Worm (Caenorhabditis elegans) whole organism, L4 larva: ENCODE measurements around the gene C56G2.5.

ENCODE experiments used
- F49E8.2 ChIP-seq: sonication (generic microtip); optimal IDR thresholded peaks from 2 replicates; lab custom pipeline; 2016; ENCODE audit warnings: missing compliant biosample characterization, mild to moderate bottlenecking, missing genetic modification characterization, borderline replicate concordance
- R02D3.7 ChIP-seq: fragments of 150-350 bp; sonication (generic microtip); optimal IDR thresholded peaks from 3 replicates; lab custom pipeline; 2014; ENCODE audit warnings: missing biosample characterization, missing genetic modification characterization
- ZK546.5 ChIP-seq, 2 experiments: sonication (generic microtip); optimal IDR thresholded peaks; 2 replicates each; lab custom pipeline; 2017; ENCODE audit warnings: missing biosample characterization in 2 of 2, missing genetic modification characterization in 2 of 2
- aha-1 ChIP-seq: fragments of 150-350 bp; peaks from one replicate; lab custom pipeline; 2014; ENCODE audit warnings: missing biosample characterization, missing genetic modification characterization
- ama-1 ChIP-seq: fragments of 150-350 bp; optimal IDR thresholded peaks from 2 replicates; lab custom pipeline; 2014; ENCODE audit warnings: inconsistent platforms, mixed read lengths
- ceh-20 ChIP-seq: fragments of 200-800 bp; sonication (Bioruptor generic); IDR thresholded peaks from 2 replicates; pipeline ENCODE4 v1.3.6; 2022; ENCODE audit warnings: missing genetic modification reagents, missing genetic modification characterization, missing compliant biosample characterization
- ceh-28 ChIP-seq: fragments of 150-350 bp; optimal IDR thresholded peaks from 2 replicates; lab custom pipeline; 2014; ENCODE audit warnings: missing biosample characterization, missing genetic modification reagents, missing genetic modification characterization
- ceh-62 ChIP-seq: sonication (generic microtip); optimal IDR thresholded peaks from 2 replicates; lab custom pipeline; 2017; ENCODE audit warnings: missing biosample characterization, missing genetic modification characterization
- cey-2 ChIP-seq: sonication (generic microtip); optimal IDR thresholded peaks from 3 replicates; lab custom pipeline; 2017; ENCODE audit warnings: missing genetic modification characterization, mild to moderate bottlenecking, missing compliant biosample characterization, antibody characterized with exemption, borderline replicate concordance; ENCODE audit not compliant: insufficient read depth
- ctbp-1 ChIP-seq: fragments of 200-800 bp; sonication (Bioruptor generic); IDR thresholded peaks from 2 replicates; pipeline ENCODE4 v1.3.6; 2022; ENCODE audit warnings: missing genetic modification reagents, missing genetic modification characterization, missing compliant biosample characterization
- dmd-6 ChIP-seq: fragments of 200-800 bp; sonication (Bioruptor generic); IDR thresholded peaks from 2 replicates; pipeline ENCODE4 v1.3.6; 2022; ENCODE audit warnings: missing genetic modification reagents, missing genetic modification characterization, missing compliant biosample characterization
- dmd-9 ChIP-seq: fragments of 200-800 bp; sonication (Bioruptor generic); IDR thresholded peaks from 2 replicates; pipeline ENCODE4 v1.3.6; 2022; ENCODE audit warnings: missing genetic modification reagents, missing genetic modification characterization, missing compliant biosample characterization
- dpl-1 ChIP-seq: fragments of 150-350 bp; optimal IDR thresholded peaks from 2 replicates; lab custom pipeline; 2014; ENCODE audit warnings: missing biosample characterization, missing genetic modification reagents, missing genetic modification characterization
- fos-1 ChIP-seq: fragments of 150-350 bp; optimal IDR thresholded peaks from 2 replicates; lab custom pipeline; 2014; ENCODE audit warnings: missing biosample characterization, missing genetic modification characterization
- hlh-11 ChIP-seq: fragments of 200-800 bp; sonication (Bioruptor generic); optimal IDR thresholded peaks from 2 replicates; lab custom pipeline; 2018; ENCODE audit warnings: mild to moderate bottlenecking, missing genetic modification characterization, missing compliant biosample characterization
- hlh-30 ChIP-seq: sonication (generic microtip); optimal IDR thresholded peaks from 2 replicates; lab custom pipeline; 2017; ENCODE audit warnings: antibody characterized with exemption, mild to moderate bottlenecking, missing genetic modification characterization, missing compliant biosample characterization; ENCODE audit not compliant: insufficient read depth
- hmg-1.1 ChIP-seq: fragments of 200-800 bp; sonication (Bioruptor generic); IDR thresholded peaks from 2 replicates; pipeline ENCODE4 v1.3.6; 2022; ENCODE audit warnings: missing genetic modification reagents, missing genetic modification characterization, missing compliant biosample characterization
- jun-1 ChIP-seq: fragments of 150-350 bp; optimal IDR thresholded peaks from 2 replicates; lab custom pipeline; 2014; ENCODE audit warnings: missing biosample characterization, missing genetic modification reagents, missing genetic modification characterization
- lin-1 ChIP-seq: fragments of 200-800 bp; sonication (Bioruptor generic); IDR thresholded peaks from 2 replicates; pipeline ENCODE4 v1.3.6; 2022; ENCODE audit warnings: missing genetic modification reagents, missing genetic modification characterization, missing compliant biosample characterization
- lin-13 ChIP-seq: fragments of 150-350 bp; optimal IDR thresholded peaks from 2 replicates; lab custom pipeline; 2014; ENCODE audit warnings: missing biosample characterization, missing genetic modification reagents, missing genetic modification characterization
- lsy-2 ChIP-seq, 2 experiments: fragments of 150-350 bp in 1 of 2; sonication (generic microtip) in 1 of 2; optimal IDR thresholded peaks; 2 replicates each; lab custom pipeline; 2014 to 2017; ENCODE audit warnings: missing biosample characterization in 2 of 2, missing genetic modification characterization in 2 of 2
- mdl-1 ChIP-seq, 2 experiments: fragments of 150-350 bp in 1 of 2; sonication (generic microtip) in 1 of 2; optimal IDR thresholded peaks; 2 replicates each; lab custom pipeline; 2014 to 2017; ENCODE audit warnings: missing biosample characterization in 2 of 2, missing genetic modification characterization in 2 of 2
- mdt-29 ChIP-seq: fragments of 200-800 bp; sonication (Bioruptor generic); IDR thresholded peaks from 2 replicates; pipeline ENCODE4 v1.3.6; 2022; ENCODE audit warnings: missing genetic modification reagents, missing genetic modification characterization, missing compliant biosample characterization
- mes-2 ChIP-seq: sonication (generic microtip); optimal IDR thresholded peaks from 2 replicates; lab custom pipeline; 2016; ENCODE audit warnings: missing genotype, mild to moderate bottlenecking, missing genetic modification characterization, missing compliant biosample characterization; ENCODE audit not compliant: poor library complexity, severe bottlenecking
- mxl-3 ChIP-seq: fragments of 200-800 bp; sonication (Bioruptor generic); optimal IDR thresholded peaks from 2 replicates; lab custom pipeline; 2018; ENCODE audit warnings: mild to moderate bottlenecking, missing genetic modification characterization, missing compliant biosample characterization
- nhr-11 ChIP-seq: fragments of 150-350 bp; optimal IDR thresholded peaks from 2 replicates; lab custom pipeline; 2014; ENCODE audit warnings: missing biosample characterization, missing genetic modification characterization
- nhr-28 ChIP-seq: fragments of 150-350 bp; optimal IDR thresholded peaks from 2 replicates; lab custom pipeline; 2014; ENCODE audit warnings: missing biosample characterization, missing genetic modification characterization
- nhr-41 ChIP-seq: fragments of 200-800 bp; sonication (Bioruptor generic); IDR thresholded peaks from 2 replicates; pipeline ENCODE4 v1.3.6; 2022; ENCODE audit warnings: missing genetic modification reagents, missing genetic modification characterization, missing compliant biosample characterization
- nhr-76 ChIP-seq: fragments of 150-350 bp; optimal IDR thresholded peaks from 2 replicates; lab custom pipeline; 2014; ENCODE audit warnings: missing biosample characterization, missing genetic modification characterization
- nhr-77 ChIP-seq: fragments of 150-350 bp; optimal IDR thresholded peaks from 2 replicates; lab custom pipeline; 2014; ENCODE audit warnings: missing biosample characterization, missing genetic modification characterization
- pha-4 ChIP-seq, 2 experiments: fragments of 150-350 bp in 1 of 2; fragments of 200-800 bp in 1 of 2; sonication (Bioruptor generic) in 1 of 2; IDR thresholded peaks in 1 of 2; optimal IDR thresholded peaks in 1 of 2; 2 replicates each; pipeline versions ENCODE4 v1.3.6 to Lab custom; 2014 to 2022; ENCODE audit warnings: missing genetic modification characterization in 2 of 2, missing genetic modification reagents in 2 of 2, missing biosample characterization in 1 of 2, missing compliant biosample characterization in 1 of 2
- saeg-2 ChIP-seq: fragments of 200-800 bp; sonication (Bioruptor generic); IDR thresholded peaks from 2 replicates; pipeline ENCODE4 v1.3.6; 2022; ENCODE audit warnings: missing genetic modification reagents, missing genetic modification characterization, missing compliant biosample characterization
- sdz-12 ChIP-seq: fragments of 200-800 bp; sonication (Bioruptor generic); optimal IDR thresholded peaks from 2 replicates; lab custom pipeline; 2018; ENCODE audit warnings: mild to moderate bottlenecking, missing genetic modification characterization, missing compliant biosample characterization
- snpc-4 ChIP-seq: fragments of 150-350 bp; optimal IDR thresholded peaks from 2 replicates; lab custom pipeline; 2014; ENCODE audit warnings: missing biosample characterization, missing genetic modification characterization
- spr-1 ChIP-seq: sonication (generic microtip); optimal IDR thresholded peaks from 2 replicates; lab custom pipeline; 2016; ENCODE audit warnings: mild to moderate bottlenecking, missing genetic modification characterization, missing compliant biosample characterization
- spr-3 ChIP-seq: fragments of 200-800 bp; sonication (Bioruptor generic); optimal IDR thresholded peaks from 2 replicates; lab custom pipeline; 2018; ENCODE audit warnings: mild to moderate bottlenecking, missing genetic modification characterization, missing compliant biosample characterization
- tag-97 ChIP-seq: fragments of 200-800 bp; sonication (Bioruptor generic); IDR thresholded peaks from 2 replicates; pipeline ENCODE4 v1.3.6; 2022; ENCODE audit warnings: missing genetic modification characterization, missing compliant biosample characterization
- tra-1 ChIP-seq: fragments of 200-800 bp; sonication (Bioruptor generic); IDR thresholded peaks from 2 replicates; pipeline ENCODE4 v1.3.6; 2022; ENCODE audit warnings: missing genetic modification reagents, missing genetic modification characterization, missing compliant biosample characterization
- unc-62 ChIP-seq, 3 experiments: fragments of 150-350 bp in 1 of 3; sonication (generic microtip); optimal IDR thresholded peaks in 2 of 3; peaks in 1 of 3; 1 replicate in 1 of 3; 2 replicates in 2 of 3; lab custom pipeline; 2014 to 2017; ENCODE audit warnings: missing biosample characterization in 3 of 3, missing genetic modification characterization in 3 of 3, missing genetic modification reagents in 3 of 3, missing genotype in 1 of 3
- vab-7 ChIP-seq: fragments of 200-800 bp; sonication (Bioruptor generic); IDR thresholded peaks from 2 replicates; pipeline ENCODE4 v1.3.6; 2022; ENCODE audit warnings: missing genetic modification reagents, missing genetic modification characterization, missing compliant biosample characterization
- zag-1 ChIP-seq: fragments of 150-350 bp; optimal IDR thresholded peaks from 2 replicates; lab custom pipeline; 2014; ENCODE audit warnings: missing biosample characterization, missing genetic modification characterization
- zfp-3 ChIP-seq: fragments of 200-800 bp; sonication (Bioruptor generic); conservative IDR thresholded peaks from 2 replicates; pipeline ENCODE4 v1.3.6; 2022; ENCODE audit warnings: missing genetic modification reagents, missing genetic modification characterization, missing compliant biosample characterization
- ztf-11 ChIP-seq: fragments of 150-350 bp; optimal IDR thresholded peaks from 2 replicates; lab custom pipeline; 2014; ENCODE audit warnings: missing biosample characterization, missing genetic modification characterization

C56G2.5 gene

ce11 chrIII:6360825-6361224, 36.8 kb upstream of the C56G2.5 start:
- TF ChIP-seq lsy-2 (tag; optimal IDR thresholded peaks at IDR 0.05; lab: Kevin White, UChicago) (peak in 1 of 2 experiments; percentile 24), F49E8.2 (tag; lab: Kevin White, UChicago) (no peak), R02D3.7 (tag; lab: Kevin White, UChicago) (no peak), nhr-77 (tag; lab: Kevin White, UChicago) (peak; percentile 24), mxl-3 (peak; percentile 67), lin-1 (GFP tag; lab: Robert Waterston, UW) (no peak), dmd-6 (peak; percentile 71), mes-2 (tag; lab: Kevin White, UChicago) (peak; percentile 19), hlh-30 (tag; lab: Kevin White, UChicago) (peak; percentile 78), nhr-28 (tag; lab: Kevin White, UChicago) (peak; percentile 90), hlh-11 (tag; lab: Kevin White, UChicago) (peak; percentile 14), aha-1 (tag; lab: Kevin White, UChicago) (peak; percentile 95), dpl-1 (GFP tag; lab: Kevin White, UChicago) (peak; percentile 7), hmg-1.1 (GFP tag; lab: Robert Waterston, UW) (0 out of 2 replicates have a peak, but pooled peaks have one; percentile 7), spr-3 (GFP tag; lab: Kevin White, UChicago) (no peak), mdl-1 (tag; optimal IDR thresholded peaks at IDR 0.05; lab: Kevin White, UChicago) (peak in 1 of 2 experiments; percentile 50), cey-2 (tag; lab: Kevin White, UChicago) (no peak)

- TF ChIP-seq aha-1 (tag; lab: Kevin White, UChicago) (peak; percentile 96), mdl-1 (tag; optimal IDR thresholded peaks at IDR 0.05; lab: Kevin White, UChicago) (peak in 1 of 2 experiments; percentile 12), dmd-6 (peak; percentile 57), cey-2 (tag; lab: Kevin White, UChicago) (no peak), mxl-3 (peak; percentile 62), nhr-76 (tag; lab: Kevin White, UChicago) (peak; percentile 38), tra-1 (GFP tag; lab: Robert Waterston, UW) (0 out of 2 replicates have a peak, but pooled peaks have one; percentile 41), hlh-30 (tag; lab: Kevin White, UChicago) (peak; percentile 52), dmd-9 (GFP tag; lab: Robert Waterston, UW) (no peak), lsy-2 (tag; optimal IDR thresholded peaks at IDR 0.05; lab: Kevin White, UChicago) (peak in 1 of 2 experiments; percentile 31), mes-2 (tag; lab: Kevin White, UChicago) (peak; percentile 1), fos-1 (tag; lab: Kevin White, UChicago) (no peak), nhr-28 (tag; lab: Kevin White, UChicago) (peak; percentile 35), hlh-11 (tag; lab: Kevin White, UChicago) (peak; percentile 72), unc-62 (GFP tag; optimal IDR thresholded peaks at IDR 0.05 in 1 of 2; lab: Kevin White, UChicago) (peak in 1 of 2 experiments; percentile 96), unc-62 (tag; optimal IDR thresholded peaks at IDR 0.05; lab: Kevin White, UChicago) (no peak), vab-7 (GFP tag; lab: Robert Waterston, UW) (no peak)
- TF ChIP-seq, all 104 proteins: peak for 12
Observed at ce11 chrIII:6360114-6360513, 36.1 kb upstream of the C56G2.5 start.

ce11 chrIII:6359171-6359854, 35.3 kb upstream of the C56G2.5 start:
- TF ChIP-seq ztf-11 (no peak), dmd-9 (GFP tag; lab: Robert Waterston, UW) (no peak), ama-1 (lab: Kevin White, UChicago) (peak; percentile 14), lin-13 (GFP tag; lab: Kevin White, UChicago) (no peak), ceh-28 (tag; lab: Kevin White, UChicago) (no peak), nhr-41 (GFP tag; lab: Robert Waterston, UW) (no peak), nhr-11 (tag; lab: Kevin White, UChicago) (peak; percentile 7), tag-97 (GFP tag; lab: Robert Waterston, UW) (no peak), zfp-3 (GFP tag; lab: Robert Waterston, UW) (no peak), hmg-1.1 (GFP tag; lab: Robert Waterston, UW) (no peak), pha-4 (GFP tag; IDR thresholded peaks at IDR 0.05; lab: Robert Waterston, UW) (no peak), pha-4 (tag; optimal IDR thresholded peaks at IDR 0.05; lab: Kevin White, UChicago) (no peak), snpc-4 (tag; lab: Kevin White, UChicago) (no peak), ceh-20 (GFP tag; lab: Robert Waterston, UW) (no peak), spr-3 (GFP tag; lab: Kevin White, UChicago) (no peak), zag-1 (no peak), ctbp-1 (GFP tag; lab: Robert Waterston, UW) (no peak), mdt-29 (GFP tag; lab: Robert Waterston, UW) (no peak), ceh-62 (tag; lab: Kevin White, UChicago) (no peak), saeg-2 (GFP tag; lab: Robert Waterston, UW) (no peak), sdz-12 (GFP tag; lab: Kevin White, UChicago) (no peak), mdl-1 (tag; optimal IDR thresholded peaks at IDR 0.05; lab: Kevin White, UChicago) (peak in 1 of 2 experiments; percentile 34), ZK546.5 (tag; optimal IDR thresholded peaks at IDR 0.05; lab: Kevin White, UChicago) (no peak), spr-1 (no peak), jun-1 (tag; lab: Kevin White, UChicago) (no peak)
